Worm (Caenorhabditis elegans): ENCODE results near the gene Y56A3A.2.

DNA sequence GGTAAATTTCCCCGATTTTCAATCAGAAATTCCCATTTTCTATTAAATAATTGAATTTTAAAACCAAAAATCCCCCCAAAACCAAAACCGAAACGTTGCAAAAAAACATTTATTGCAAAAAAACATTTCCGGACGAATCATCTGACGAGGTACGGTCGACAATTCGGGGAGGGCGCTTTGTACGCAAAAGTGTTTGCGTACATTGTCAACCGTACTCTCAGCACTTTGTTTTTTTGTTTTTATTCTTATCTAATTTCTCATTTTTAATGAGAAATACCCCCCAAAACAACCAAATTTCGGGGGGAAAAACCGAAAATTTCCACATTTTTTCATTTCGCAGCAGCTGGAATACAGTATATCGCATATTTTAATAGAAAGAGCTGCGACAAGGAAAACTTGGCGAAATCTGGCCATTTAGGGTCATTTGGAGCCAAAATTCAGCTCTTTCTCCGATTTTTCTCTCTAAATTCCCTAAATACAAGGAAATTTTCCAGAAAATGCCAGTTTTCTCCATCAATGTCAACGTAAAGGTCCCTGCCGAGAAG, 14.3 kb downstream of the Y56A3A.2 start, which contains the start of gene mif-1:
- TF ChIP-seq jun-1 (tag; optimal IDR thresholded peaks at IDR 0.05), result no peak
- peak; percentile 9 for TF ChIP-seq elt-2 (tag; optimal IDR thresholded peaks at IDR 0.05)
- TF ChIP-seq fkh-2 (tag; optimal IDR thresholded peaks at IDR 0.05), result no peak
- no peak for TF ChIP-seq nhr-11 (tag; optimal IDR thresholded peaks at IDR 0.05)
- TF ChIP-seq nhr-12 (tag; optimal IDR thresholded peaks at IDR 0.05), result no peak
- no peak for TF ChIP-seq nhr-237 (tag; optimal IDR thresholded peaks at IDR 0.05)
- TF ChIP-seq skn-1 (tag; optimal IDR thresholded peaks at IDR 0.05), result no peak
- no peak for TF ChIP-seq ama-1 (optimal IDR thresholded peaks at IDR 0.05)
- TF ChIP-seq pqm-1 (tag; optimal IDR thresholded peaks at IDR 0.05), result no peak
- no peak for TF ChIP-seq ceh-9 (tag; optimal IDR thresholded peaks at IDR 0.05)
- TF ChIP-seq ceh-16 (tag; optimal IDR thresholded peaks at IDR 0.05), result no peak
- TF ChIP-seq nhr-76 (tag; optimal IDR thresholded peaks at IDR 0.05), result no peak
- TF ChIP-seq nhr-28 (tag; optimal IDR thresholded peaks at IDR 0.05), result no peak
- no peak for TF ChIP-seq unc-39 (tag; optimal IDR thresholded peaks at IDR 0.05)
